Fruit fly (Drosophila melanogaster) whole organism: ENCODE results near the gene mRpS24.

ENCODE experiments used
- CG8478 ChIP-seq: fragments of >200 bp; optimal IDR thresholded peaks from 2 replicates; lab custom pipeline; 2018; ENCODE audit warnings: inconsistent platforms
- Dll ChIP-seq: fragments of >200 bp; optimal IDR thresholded peaks from 2 replicates; lab custom pipeline; 2017
- EcR ChIP-seq, 2 experiments: fragments of >200 bp; optimal IDR thresholded peaks; 2 replicates each; lab custom pipeline; 2017; ENCODE audit warnings: missing biosample characterization in 2 of 2, missing genetic modification characterization in 2 of 2, missing genetic modification reagents in 2 of 2
- pan ChIP-seq: fragments of >200 bp; optimal IDR thresholded peaks from 2 replicates; lab custom pipeline; 2017
- usp ChIP-seq: fragments of >200 bp; optimal IDR thresholded peaks from 2 replicates; lab custom pipeline; 2017; ENCODE audit warnings: missing biosample characterization, missing genetic modification characterization, mixed read lengths

DNA sequence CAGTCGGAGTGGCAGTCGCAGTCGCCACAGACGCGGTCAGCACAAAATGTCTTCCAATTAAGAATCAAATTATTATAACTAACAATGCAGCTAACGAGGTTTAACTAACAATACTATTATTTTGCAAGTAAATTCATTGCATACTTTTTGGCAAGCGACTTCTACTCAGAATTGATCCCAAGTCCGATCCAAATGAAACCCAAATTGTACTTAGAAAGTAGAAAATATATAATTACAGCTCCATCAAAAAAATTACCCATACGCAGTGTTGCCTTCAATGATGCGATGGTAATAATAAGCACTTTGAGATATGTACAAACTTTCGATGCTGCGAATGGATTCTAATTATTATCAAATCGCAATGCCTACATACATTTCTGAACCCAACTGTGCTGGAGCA, 19.6 kb downstream of the mRpS24 start:
- TF ChIP-seq usp (no peak), pan (lab: Kevin White, UChicago) (no peak), CG8478 (lab: Kevin White, UChicago) (no peak), EcR (GFP tag; optimal IDR thresholded peaks at IDR 0.05; lab: Kevin White, UChicago) (no peak), Dll (lab: Kevin White, UChicago) (no peak)
